Worm (Caenorhabditis elegans): Measurements from ENCODE around the gene srt-14.

DNA sequence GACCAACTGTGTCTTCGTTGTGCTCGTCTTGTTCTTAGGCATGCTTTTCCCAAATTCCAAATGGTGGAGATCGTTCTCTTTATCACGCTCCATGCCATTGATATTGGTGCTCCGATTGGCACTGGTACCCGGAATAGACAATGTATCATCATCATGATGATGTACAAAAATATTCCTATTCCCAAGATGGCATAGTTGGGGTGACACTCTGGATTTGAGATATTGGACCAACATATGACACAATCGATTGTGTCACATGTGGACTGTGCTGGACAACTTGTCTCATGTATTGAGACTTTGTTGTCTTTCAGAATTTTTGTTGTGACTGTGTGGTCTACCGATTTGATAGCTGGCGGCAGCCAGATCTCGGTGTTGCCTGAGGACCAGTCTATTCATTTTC lies 47.9 kb upstream of the srt-14 start:
- TF ChIP-seq ceh-32 (tag; optimal IDR thresholded peaks at IDR 0.05; ENCODE audit: poor library complexity), result no peak
- no peak for TF ChIP-seq zfp-3 (GFP tag; conservative IDR thresholded peaks at IDR 0.05)
- TF ChIP-seq lsy-2 (tag; optimal IDR thresholded peaks at IDR 0.05), result no peak
